Fruit fly (Drosophila melanogaster) Kc167 (cell line): ENCODE data around the gene mip130.

Experiments
- Myc ChIP-seq: fragments of >200 bp; optimal IDR thresholded peaks from 2 replicates; lab custom pipeline; 2017; ENCODE audit warnings: missing external identifiers
- Sin3A ChIP-seq: fragments of >200 bp; optimal IDR thresholded peaks from 2 replicates; lab custom pipeline; 2018; ENCODE audit warnings: missing external identifiers
- h ChIP-seq: fragments of >200 bp; optimal IDR thresholded peaks from 3 replicates; lab custom pipeline; 2018; ENCODE audit warnings: missing external identifiers
- insv ChIP-seq: fragments of >200 bp; optimal IDR thresholded peaks from 3 replicates; lab custom pipeline; 2018; ENCODE audit warnings: missing external identifiers
- psq ChIP-seq: fragments of >200 bp; optimal IDR thresholded peaks from 2 replicates; lab custom pipeline; 2017; ENCODE audit warnings: missing external identifiers
- ttk ChIP-seq: sonication (Bioruptor generic); optimal IDR thresholded peaks from 2 replicates; lab custom pipeline; 2017; ENCODE audit warnings: missing external identifiers

DNA sequence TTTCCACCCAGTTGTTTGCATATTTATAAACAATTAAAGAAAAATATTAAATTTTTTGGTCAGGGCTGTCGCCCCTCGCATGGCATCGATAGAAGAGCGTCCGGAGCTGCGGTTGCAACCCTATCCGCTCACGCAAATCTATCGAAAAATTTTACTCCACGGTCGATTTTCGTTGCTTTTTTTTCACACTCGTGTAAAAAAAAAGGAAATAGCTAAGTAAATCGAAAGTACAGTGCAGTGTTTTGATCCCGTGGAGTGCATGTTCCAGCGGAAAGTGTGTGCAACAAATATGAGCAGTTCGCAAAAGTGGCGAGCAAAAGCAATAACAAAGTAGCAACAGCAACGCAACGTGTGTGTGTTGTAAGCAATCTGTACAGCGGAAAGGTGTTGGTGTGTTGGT is 718 bp downstream of the mip130 start, which contains the start of the genes Edem1 and Rbcn-3B:
- TF ChIP-seq insv (lab: Kevin White, UChicago) (no peak), Sin3A (lab: Kevin White, UChicago) (no peak), Myc (no peak), ttk (lab: Kevin White, UChicago) (no peak), psq (lab: Kevin White, UChicago) (no peak), h (lab: Kevin White, UChicago) (no peak)
